Fruit fly (Drosophila melanogaster): ENCODE results near the gene Osi17.
A peak's percentile ranks its signal among the peaks of the same experiment; 100 is the strongest.

Gene Osi17

DNA sequence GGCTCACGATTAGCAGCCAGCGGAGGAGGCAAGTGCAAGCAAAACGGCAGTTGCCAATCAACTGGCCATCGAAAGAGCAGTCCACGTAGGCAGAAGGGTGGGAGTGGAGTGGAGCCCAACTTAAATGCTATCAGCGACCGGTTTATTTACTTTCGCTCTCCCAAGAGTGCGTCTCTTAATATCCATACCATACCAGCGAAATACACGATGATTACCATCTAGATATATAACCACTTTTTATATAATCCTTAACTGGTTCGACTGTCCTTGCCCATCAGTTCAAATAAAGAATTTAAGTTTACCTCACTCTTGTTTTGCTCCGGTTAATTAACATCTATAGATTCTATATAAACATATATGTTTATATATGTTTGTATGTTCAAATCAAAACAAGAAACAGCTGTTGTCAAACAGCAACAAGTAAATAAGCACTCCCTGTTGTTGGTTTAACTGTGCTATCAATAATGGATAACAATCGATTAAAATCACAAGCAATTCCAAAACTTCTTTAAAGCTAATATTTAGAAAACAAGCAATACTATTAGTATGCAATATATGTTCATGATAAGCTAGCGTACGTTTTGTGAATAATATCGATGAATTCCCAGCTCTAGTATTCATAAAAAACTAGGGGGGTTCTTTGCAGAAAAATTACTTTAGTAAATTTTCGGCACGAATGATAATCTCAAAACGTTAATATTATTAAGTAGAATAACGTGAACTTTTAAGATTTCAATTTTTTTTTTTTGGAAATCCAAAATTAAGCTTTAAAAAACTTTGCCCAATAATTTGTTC lies 62.1 kb downstream of the Osi17 start:
- TF ChIP-seq Clk (GFP tag; optimal IDR thresholded peaks at IDR 0.05), result no peak
- no peak for TF ChIP-seq Mnt (GFP tag; optimal IDR thresholded peaks at IDR 0.05)
- TF ChIP-seq CG1620 (GFP tag; optimal IDR thresholded peaks at IDR 0.05), result peak; percentile 42
- no peak for TF ChIP-seq pad (GFP tag; optimal IDR thresholded peaks at IDR 0.05)
- TF ChIP-seq Hr96 (GFP tag; optimal IDR thresholded peaks at IDR 0.05), result peak; percentile 9
- peak; percentile 42 for TF ChIP-seq Crg-1 (GFP tag; optimal IDR thresholded peaks at IDR 0.05)
- peak; percentile 64 for TF ChIP-seq CG33017 (tag; optimal IDR thresholded peaks at IDR 0.05)
- TF ChIP-seq tj (GFP tag; optimal IDR thresholded peaks at IDR 0.05), result no peak
- no peak for TF ChIP-seq cnc (optimal IDR thresholded peaks at IDR 0.05)
- peak; percentile 26 for TF ChIP-seq cic (GFP tag; optimal IDR thresholded peaks at IDR 0.05)
- peak; percentile 27 for TF ChIP-seq CG12768 (GFP tag; optimal IDR thresholded peaks at IDR 0.05)
- peak; percentile 40 for TF ChIP-seq CG7101 (tag; optimal IDR thresholded peaks at IDR 0.05)
- peak; percentile 6 for TF ChIP-seq ovo (GFP tag; optimal IDR thresholded peaks at IDR 0.05)
- peak; percentile 29 for TF ChIP-seq CG14711 (tag; optimal IDR thresholded peaks at IDR 0.05)
- TF ChIP-seq CG7045 (GFP tag; optimal IDR thresholded peaks at IDR 0.05), result peak; percentile 30
- peak; percentile 43 for TF ChIP-seq toe (GFP tag; optimal IDR thresholded peaks at IDR 0.05)
- TF ChIP-seq CG11617 (GFP tag; optimal IDR thresholded peaks at IDR 0.05), result peak; percentile 43
- peak; percentile 29 for TF ChIP-seq bab1 (GFP tag; optimal IDR thresholded peaks at IDR 0.05)
- no peak for TF ChIP-seq kay (GFP tag; ENCODE audit: borderline replicate concordance)
- TF ChIP-seq CG5204 (GFP tag; optimal IDR thresholded peaks at IDR 0.05), result no peak

- TF ChIP-seq CG12768 (GFP tag; optimal IDR thresholded peaks at IDR 0.05) (no peak), ovo (GFP tag; optimal IDR thresholded peaks at IDR 0.05) (no peak), CG11617 (GFP tag; optimal IDR thresholded peaks at IDR 0.05) (no peak), bab1 (GFP tag; optimal IDR thresholded peaks at IDR 0.05) (no peak), tj (GFP tag; optimal IDR thresholded peaks at IDR 0.05) (no peak), Hr96 (GFP tag; optimal IDR thresholded peaks at IDR 0.05) (no peak), CG5204 (GFP tag; optimal IDR thresholded peaks at IDR 0.05) (no peak), cnc (optimal IDR thresholded peaks at IDR 0.05) (no peak), CG1620 (GFP tag; optimal IDR thresholded peaks at IDR 0.05) (no peak), Mnt (GFP tag; optimal IDR thresholded peaks at IDR 0.05) (no peak), toe (GFP tag; optimal IDR thresholded peaks at IDR 0.05) (no peak), cic (GFP tag; optimal IDR thresholded peaks at IDR 0.05) (no peak)
Measured at dm6 chr3R:6374307-6374574, 62.7 kb downstream of the Osi17 start, which contains the start of gene CG42564. TSS of gene CG42564 (plus strand) at chr3R:6374475.

- TF ChIP-seq Mnt (GFP tag; optimal IDR thresholded peaks at IDR 0.05) (no peak), CG14711 (tag; optimal IDR thresholded peaks at IDR 0.05) (no peak), cnc (optimal IDR thresholded peaks at IDR 0.05) (no peak), CG7045 (GFP tag; optimal IDR thresholded peaks at IDR 0.05) (no peak), cic (GFP tag; optimal IDR thresholded peaks at IDR 0.05) (no peak), Crg-1 (GFP tag; optimal IDR thresholded peaks at IDR 0.05) (no peak), CG5204 (GFP tag; optimal IDR thresholded peaks at IDR 0.05) (no peak), toe (GFP tag; optimal IDR thresholded peaks at IDR 0.05) (no peak), Clk (GFP tag; optimal IDR thresholded peaks at IDR 0.05) (no peak), CG33017 (tag; optimal IDR thresholded peaks at IDR 0.05) (no peak), Hr96 (GFP tag; optimal IDR thresholded peaks at IDR 0.05) (no peak), pad (GFP tag; optimal IDR thresholded peaks at IDR 0.05) (no peak)
Measured at dm6 chr3R:6375944-6376343, 64.4 kb downstream of the Osi17 start, which contains the start of gene CRAT. TSS of gene CRAT (minus strand) at chr3R:6376044.

All from whole organism, adult.